Worm (Caenorhabditis elegans): ENCODE measurements around the gene C01G12.13.
A peak's percentile ranks its signal among the peaks of the same experiment; 100 is the strongest.

C01G12.13 gene

ce11 chrII:14615735-14616134 is 39.2 kb downstream of the C01G12.13 start, which contains the start of gene mltn-9:
Gene mltn-9 (plus strand): TSS chrII:14616035.
- no peak for TF ChIP-seq dmd-4 (tag; optimal IDR thresholded peaks at IDR 0.05)
- TF ChIP-seq nhr-237 (tag; optimal IDR thresholded peaks at IDR 0.05): no peak
- no peak for TF ChIP-seq lin-11 (tag; optimal IDR thresholded peaks at IDR 0.05)
- TF ChIP-seq ztf-11 (tag; optimal IDR thresholded peaks at IDR 0.05): no peak
- no peak for TF ChIP-seq Y55F3AM.14 (GFP tag; optimal IDR thresholded peaks at IDR 0.05)
- no peak for TF ChIP-seq sma-3 (GFP tag; optimal IDR thresholded peaks at IDR 0.05)
- no peak for TF ChIP-seq unc-39 (tag; optimal IDR thresholded peaks at IDR 0.05)
- no peak for TF ChIP-seq gmeb-1 (tag; optimal IDR thresholded peaks at IDR 0.05)
- no peak for TF ChIP-seq C34F6.9 (tag; optimal IDR thresholded peaks at IDR 0.05)
- no peak for TF ChIP-seq lin-13 (GFP tag; optimal IDR thresholded peaks at IDR 0.05)
- TF ChIP-seq ceh-82 (tag; optimal IDR thresholded peaks at IDR 0.05): no peak
- no peak for TF ChIP-seq skn-1 (tag; optimal IDR thresholded peaks at IDR 0.05)
- no peak for TF ChIP-seq sem-4 (tag; optimal IDR thresholded peaks at IDR 0.05)
- no peak for TF ChIP-seq aly-2 (tag; optimal IDR thresholded peaks at IDR 0.05)
- no peak for TF ChIP-seq mab-5 (tag; optimal IDR thresholded peaks at IDR 0.05)

DNA sequence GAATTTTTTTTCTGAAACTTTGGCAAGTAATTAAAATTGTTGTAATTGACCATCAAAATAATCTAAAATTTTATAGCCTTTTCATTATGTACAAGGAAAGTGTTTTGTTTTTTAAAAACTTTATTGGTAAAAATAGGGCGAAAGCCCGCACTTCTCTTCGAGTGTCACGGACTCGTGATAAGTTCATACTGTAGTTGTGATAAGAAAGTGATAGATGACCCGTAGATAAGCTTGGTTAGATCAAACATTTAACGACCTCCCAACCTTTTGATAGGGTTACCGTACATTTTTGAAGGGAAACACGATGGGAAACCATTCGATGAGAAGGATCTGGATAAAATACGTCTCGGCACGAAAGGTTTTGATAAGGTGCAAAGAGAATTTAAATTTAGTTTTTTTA is 39.9 kb downstream of the C01G12.13 start:
- TF ChIP-seq unc-62 (GFP tag; optimal IDR thresholded peaks at IDR 0.05) (no peak), blmp-1 (tag; optimal IDR thresholded peaks at IDR 0.05; ENCODE audit: insufficient read depth) (peak; percentile 34), sma-9 (GFP tag; optimal IDR thresholded peaks at IDR 0.05) (no peak), sma-9 (tag; optimal IDR thresholded peaks at IDR 0.05) (no peak), nhr-25 (tag; optimal IDR thresholded peaks at IDR 0.05) (peak; percentile 27), lsy-2 (tag; optimal IDR thresholded peaks at IDR 0.05) (peak in 1 of 2 experiments; percentile 52), elt-3 (tag; optimal IDR thresholded peaks at IDR 0.05) (no peak), R02D3.7 (tag; optimal IDR thresholded peaks at IDR 0.05) (no peak), lin-13 (GFP tag; optimal IDR thresholded peaks at IDR 0.05) (no peak), nhr-11 (tag; optimal IDR thresholded peaks at IDR 0.05) (no peak), nhr-23 (tag; optimal IDR thresholded peaks at IDR 0.05) (no peak), ztf-11 (tag; optimal IDR thresholded peaks at IDR 0.05) (no peak), fos-1 (tag; optimal IDR thresholded peaks at IDR 0.05) (peak; percentile 27), crh-2 (tag; optimal IDR thresholded peaks at IDR 0.05) (no peak), mdl-1 (tag; optimal IDR thresholded peaks at IDR 0.05) (no peak), skn-1 (tag; optimal IDR thresholded peaks at IDR 0.05) (no peak)

- TF ChIP-seq R02D3.7 (tag; optimal IDR thresholded peaks at IDR 0.05): no peak
- peak; percentile 29 for TF ChIP-seq sma-3 (GFP tag; optimal IDR thresholded peaks at IDR 0.05)
- peak; percentile 43 for TF ChIP-seq gmeb-1 (tag; optimal IDR thresholded peaks at IDR 0.05)
- TF ChIP-seq sem-4 (tag; optimal IDR thresholded peaks at IDR 0.05): no peak
- peak; percentile 18 for TF ChIP-seq nhr-21 (tag; optimal IDR thresholded peaks at IDR 0.05)
- peak; percentile 62 for TF ChIP-seq fos-1 (tag; optimal IDR thresholded peaks at IDR 0.05)
- no peak for TF ChIP-seq ztf-11 (tag; optimal IDR thresholded peaks at IDR 0.05)
- no peak for TF ChIP-seq unc-62 (GFP tag; optimal IDR thresholded peaks at IDR 0.05)
- no peak for TF ChIP-seq egl-27 (tag; optimal IDR thresholded peaks at IDR 0.05)
- no peak for TF ChIP-seq C34F6.9 (tag; optimal IDR thresholded peaks at IDR 0.05)
- TF ChIP-seq sma-9 (GFP tag; optimal IDR thresholded peaks at IDR 0.05): peak; percentile 50
- TF ChIP-seq sma-9 (tag; optimal IDR thresholded peaks at IDR 0.05): no peak
- TF ChIP-seq mbf-1 (tag; optimal IDR thresholded peaks at IDR 0.05): no peak
- TF ChIP-seq peb-1 (tag; optimal IDR thresholded peaks at IDR 0.05): no peak
- TF ChIP-seq ZK546.5 (tag; optimal IDR thresholded peaks at IDR 0.05): no peak
These were observed 40.4 kb downstream of the C01G12.13 start for ce11 chrII:14616927-14617326.

ce11 chrII:14618158-14618557 is 41.6 kb downstream of the C01G12.13 start:
- no peak for TF ChIP-seq Y55F3AM.14 (GFP tag; optimal IDR thresholded peaks at IDR 0.05)
- TF ChIP-seq lin-13 (GFP tag; optimal IDR thresholded peaks at IDR 0.05): no peak
- no peak for TF ChIP-seq nhr-12 (tag; optimal IDR thresholded peaks at IDR 0.05)
- no peak for TF ChIP-seq sem-4 (tag; optimal IDR thresholded peaks at IDR 0.05)
- TF ChIP-seq mdl-1 (tag; optimal IDR thresholded peaks at IDR 0.05): no peak
- TF ChIP-seq nhr-6 (tag; optimal IDR thresholded peaks at IDR 0.05): no peak
- no peak for TF ChIP-seq unc-39 (tag; optimal IDR thresholded peaks at IDR 0.05)
- TF ChIP-seq blmp-1 (tag; optimal IDR thresholded peaks at IDR 0.05; ENCODE audit: insufficient read depth): no peak
- TF ChIP-seq ama-1 (optimal IDR thresholded peaks at IDR 0.05): no peak
- no peak for TF ChIP-seq nhr-10 (tag; optimal IDR thresholded peaks at IDR 0.05)

Data from whole organism, L2 larva.